Worm (Caenorhabditis elegans) whole organism, L4 larva: Measurements from ENCODE around the gene ddx-23.

Experiments
- F26F4.8 ChIP-seq: fragments of 200-800 bp; sonication (Bioruptor generic); conservative IDR thresholded peaks from 2 replicates; pipeline ENCODE4 v1.3.6; 2022; ENCODE audit warnings: missing genetic modification characterization, missing compliant biosample characterization
- ZK337.2 ChIP-seq: fragments of 200-800 bp; sonication (Bioruptor generic); IDR thresholded peaks from 2 replicates; pipeline ENCODE4 v1.3.6; 2022; ENCODE audit warnings: missing genetic modification reagents, missing genetic modification characterization, missing compliant biosample characterization
- aha-1 ChIP-seq: fragments of 150-350 bp; peaks from one replicate; lab custom pipeline; 2014; ENCODE audit warnings: missing biosample characterization, missing genetic modification characterization
- aly-2 ChIP-seq: sonication (generic microtip); optimal IDR thresholded peaks from 2 replicates; lab custom pipeline; 2018; ENCODE audit warnings: missing biosample characterization, missing genetic modification characterization
- ceh-20 ChIP-seq: fragments of 200-800 bp; sonication (Bioruptor generic); IDR thresholded peaks from 2 replicates; pipeline ENCODE4 v1.3.6; 2022; ENCODE audit warnings: missing genetic modification reagents, missing genetic modification characterization, missing compliant biosample characterization
- ceh-28 ChIP-seq: fragments of 150-350 bp; optimal IDR thresholded peaks from 2 replicates; lab custom pipeline; 2014; ENCODE audit warnings: missing biosample characterization, missing genetic modification reagents, missing genetic modification characterization
- ceh-32 ChIP-seq: sonication (generic microtip); optimal IDR thresholded peaks from 2 replicates; lab custom pipeline; 2016; ENCODE audit warnings: mild to moderate bottlenecking, missing genetic modification characterization, missing compliant biosample characterization; ENCODE audit not compliant: poor library complexity
- daf-16 ChIP-seq, 3 experiments: sonication (generic microtip); optimal IDR thresholded peaks; 2 replicates each; lab custom pipeline; 2016 to 2017; ENCODE audit warnings: missing genetic modification characterization in 3 of 3, missing genetic modification reagents in 3 of 3, mild to moderate bottlenecking in 2 of 3, missing compliant biosample characterization in 2 of 3, missing biosample characterization in 1 of 3, moderate library complexity in 1 of 3
- daf-19 ChIP-seq: fragments of 200-800 bp; sonication (Bioruptor generic); conservative IDR thresholded peaks from 2 replicates; pipeline ENCODE4 v1.3.6; 2022; ENCODE audit warnings: missing genetic modification characterization, missing compliant biosample characterization
- dmd-6 ChIP-seq: fragments of 200-800 bp; sonication (Bioruptor generic); IDR thresholded peaks from 2 replicates; pipeline ENCODE4 v1.3.6; 2022; ENCODE audit warnings: missing genetic modification reagents, missing genetic modification characterization, missing compliant biosample characterization
- duxl-1 ChIP-seq: sonication (generic microtip); optimal IDR thresholded peaks from 2 replicates; lab custom pipeline; 2016; ENCODE audit warnings: mild to moderate bottlenecking, missing genetic modification characterization, moderate library complexity, missing compliant biosample characterization; ENCODE audit not compliant: poor library complexity
- dve-1 ChIP-seq: sonication (generic microtip); optimal IDR thresholded peaks from 2 replicates; lab custom pipeline; 2017; ENCODE audit warnings: antibody characterized with exemption, mild to moderate bottlenecking, missing genetic modification characterization, missing compliant biosample characterization; ENCODE audit not compliant: insufficient read depth
- fos-1 ChIP-seq: fragments of 150-350 bp; optimal IDR thresholded peaks from 2 replicates; lab custom pipeline; 2014; ENCODE audit warnings: missing biosample characterization, missing genetic modification characterization
- hlh-11 ChIP-seq: fragments of 200-800 bp; sonication (Bioruptor generic); optimal IDR thresholded peaks from 2 replicates; lab custom pipeline; 2018; ENCODE audit warnings: mild to moderate bottlenecking, missing genetic modification characterization, missing compliant biosample characterization
- hlh-30 ChIP-seq: sonication (generic microtip); optimal IDR thresholded peaks from 2 replicates; lab custom pipeline; 2017; ENCODE audit warnings: antibody characterized with exemption, mild to moderate bottlenecking, missing genetic modification characterization, missing compliant biosample characterization; ENCODE audit not compliant: insufficient read depth
- hmg-1.1 ChIP-seq: fragments of 200-800 bp; sonication (Bioruptor generic); IDR thresholded peaks from 2 replicates; pipeline ENCODE4 v1.3.6; 2022; ENCODE audit warnings: missing genetic modification reagents, missing genetic modification characterization, missing compliant biosample characterization
- lin-29 ChIP-seq: fragments of 200-800 bp; sonication (Bioruptor generic); IDR thresholded peaks from 2 replicates; pipeline ENCODE4 v1.3.6; 2022; ENCODE audit warnings: missing genetic modification reagents, missing genetic modification characterization, missing compliant biosample characterization
- lin-38 ChIP-seq: fragments of 200-800 bp; sonication (Bioruptor generic); IDR thresholded peaks from 2 replicates; pipeline ENCODE4 v1.3.6; 2022; ENCODE audit warnings: missing genetic modification reagents, missing genetic modification characterization, missing compliant biosample characterization
- lsy-2 ChIP-seq, 2 experiments: fragments of 150-350 bp in 1 of 2; sonication (generic microtip) in 1 of 2; optimal IDR thresholded peaks; 2 replicates each; lab custom pipeline; 2014 to 2017; ENCODE audit warnings: missing biosample characterization in 2 of 2, missing genetic modification characterization in 2 of 2
- mdl-1 ChIP-seq, 2 experiments: fragments of 150-350 bp in 1 of 2; sonication (generic microtip) in 1 of 2; optimal IDR thresholded peaks; 2 replicates each; lab custom pipeline; 2014 to 2017; ENCODE audit warnings: missing biosample characterization in 2 of 2, missing genetic modification characterization in 2 of 2
- mes-2 ChIP-seq: sonication (generic microtip); optimal IDR thresholded peaks from 2 replicates; lab custom pipeline; 2016; ENCODE audit warnings: missing genotype, mild to moderate bottlenecking, missing genetic modification characterization, missing compliant biosample characterization; ENCODE audit not compliant: poor library complexity, severe bottlenecking
- mxl-3 ChIP-seq: fragments of 200-800 bp; sonication (Bioruptor generic); optimal IDR thresholded peaks from 2 replicates; lab custom pipeline; 2018; ENCODE audit warnings: mild to moderate bottlenecking, missing genetic modification characterization, missing compliant biosample characterization
- nhr-102 ChIP-seq: sonication (generic microtip); optimal IDR thresholded peaks from 2 replicates; lab custom pipeline; 2016; ENCODE audit warnings: mild to moderate bottlenecking, missing genetic modification characterization, moderate library complexity, missing compliant biosample characterization
- nhr-111 ChIP-seq: fragments of 200-800 bp; sonication (Bioruptor generic); optimal IDR thresholded peaks from 2 replicates; lab custom pipeline; 2018; ENCODE audit warnings: mild to moderate bottlenecking, missing genetic modification characterization, missing compliant biosample characterization
- nhr-25 ChIP-seq: sonication (generic microtip); optimal IDR thresholded peaks from 2 replicates; lab custom pipeline; 2017; ENCODE audit warnings: missing genetic modification characterization, mild to moderate bottlenecking, missing compliant biosample characterization, antibody characterized with exemption, moderate library complexity, borderline replicate concordance; ENCODE audit not compliant: insufficient read depth
- nhr-28 ChIP-seq: fragments of 150-350 bp; optimal IDR thresholded peaks from 2 replicates; lab custom pipeline; 2014; ENCODE audit warnings: missing biosample characterization, missing genetic modification characterization
- nhr-48 ChIP-seq: sonication (generic microtip); optimal IDR thresholded peaks from 2 replicates; lab custom pipeline; 2016; ENCODE audit warnings: mild to moderate bottlenecking, missing genetic modification characterization, missing compliant biosample characterization
- saeg-2 ChIP-seq: fragments of 200-800 bp; sonication (Bioruptor generic); IDR thresholded peaks from 2 replicates; pipeline ENCODE4 v1.3.6; 2022; ENCODE audit warnings: missing genetic modification reagents, missing genetic modification characterization, missing compliant biosample characterization
- spr-1 ChIP-seq: sonication (generic microtip); optimal IDR thresholded peaks from 2 replicates; lab custom pipeline; 2016; ENCODE audit warnings: mild to moderate bottlenecking, missing genetic modification characterization, missing compliant biosample characterization
- tag-97 ChIP-seq: fragments of 200-800 bp; sonication (Bioruptor generic); IDR thresholded peaks from 2 replicates; pipeline ENCODE4 v1.3.6; 2022; ENCODE audit warnings: missing genetic modification characterization, missing compliant biosample characterization
- unc-62 ChIP-seq, 3 experiments: fragments of 150-350 bp in 1 of 3; sonication (generic microtip); optimal IDR thresholded peaks in 2 of 3; peaks in 1 of 3; 1 replicate in 1 of 3; 2 replicates in 2 of 3; lab custom pipeline; 2014 to 2017; ENCODE audit warnings: missing biosample characterization in 3 of 3, missing genetic modification characterization in 3 of 3, missing genetic modification reagents in 3 of 3, missing genotype in 1 of 3
- zfp-2 ChIP-seq: sonication (generic microtip); optimal IDR thresholded peaks from 2 replicates; lab custom pipeline; 2016; ENCODE audit warnings: mild to moderate bottlenecking, missing genetic modification characterization, missing compliant biosample characterization

ddx-23 gene

DNA sequence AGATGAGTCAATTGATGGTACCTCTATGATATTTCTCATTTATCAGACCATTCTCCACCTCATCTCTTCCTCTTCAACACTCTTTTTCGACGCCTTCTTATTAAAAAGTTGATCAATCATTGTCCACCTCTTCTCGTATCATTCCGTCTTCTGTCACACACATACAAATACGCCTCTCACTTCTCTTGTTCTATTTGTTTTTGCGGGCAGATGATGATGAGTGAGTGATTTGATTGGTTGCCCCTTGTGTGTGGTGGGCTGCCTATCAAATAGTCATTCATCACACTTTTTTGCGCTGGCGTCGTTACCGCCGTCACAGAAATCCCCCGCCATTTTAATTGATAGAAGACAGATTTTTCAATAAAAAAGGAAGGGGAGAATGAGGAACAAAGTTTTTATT lies 40.4 kb downstream of the ddx-23 start:
- TF ChIP-seq ceh-32, result no peak
- TF ChIP-seq nhr-102 (tag; lab: Kevin White, UChicago), result no peak
- TF ChIP-seq nhr-111 (GFP tag; lab: Kevin White, UChicago), result no peak
- no peak for TF ChIP-seq F26F4.8 (GFP tag; lab: Robert Waterston, UW)
- TF ChIP-seq lin-38, result no peak
- no peak for TF ChIP-seq aly-2 (tag; lab: Kevin White, UChicago)
- TF ChIP-seq hlh-11 (tag; lab: Kevin White, UChicago), result peak; percentile 73
- TF ChIP-seq spr-1, result no peak
- TF ChIP-seq saeg-2 (GFP tag; lab: Robert Waterston, UW), result no peak
- peak; percentile 45 for TF ChIP-seq dmd-6 (GFP tag; lab: Robert Waterston, UW)
- TF ChIP-seq aha-1 (tag; lab: Kevin White, UChicago), result peak; percentile 9
- TF ChIP-seq unc-62 (GFP tag; optimal IDR thresholded peaks at IDR 0.05 in 1 of 2; lab: Kevin White, UChicago), result peak in 1 of 2 experiments; percentile 60
- no peak for TF ChIP-seq unc-62 (tag; optimal IDR thresholded peaks at IDR 0.05; lab: Kevin White, UChicago)
- peak in 1 of 2 experiments; percentile 25 for TF ChIP-seq mdl-1 (tag; optimal IDR thresholded peaks at IDR 0.05; lab: Kevin White, UChicago)
- no peak for TF ChIP-seq zfp-2
- peak; percentile 65; the same call in 1 of the 2 replicates for TF ChIP-seq ceh-20 (GFP tag; lab: Robert Waterston, UW)
- TF ChIP-seq fos-1 (tag; lab: Kevin White, UChicago), result no peak
- peak; percentile 17 for TF ChIP-seq dve-1 (tag; lab: Kevin White, UChicago)
- no peak for TF ChIP-seq nhr-48 (tag; lab: Kevin White, UChicago)
- peak; percentile 74 for TF ChIP-seq hlh-30
- peak; percentile 63 for TF ChIP-seq mxl-3 (GFP tag; lab: Kevin White, UChicago)
- peak; percentile 61 for TF ChIP-seq nhr-28 (tag; lab: Kevin White, UChicago)

DNA sequence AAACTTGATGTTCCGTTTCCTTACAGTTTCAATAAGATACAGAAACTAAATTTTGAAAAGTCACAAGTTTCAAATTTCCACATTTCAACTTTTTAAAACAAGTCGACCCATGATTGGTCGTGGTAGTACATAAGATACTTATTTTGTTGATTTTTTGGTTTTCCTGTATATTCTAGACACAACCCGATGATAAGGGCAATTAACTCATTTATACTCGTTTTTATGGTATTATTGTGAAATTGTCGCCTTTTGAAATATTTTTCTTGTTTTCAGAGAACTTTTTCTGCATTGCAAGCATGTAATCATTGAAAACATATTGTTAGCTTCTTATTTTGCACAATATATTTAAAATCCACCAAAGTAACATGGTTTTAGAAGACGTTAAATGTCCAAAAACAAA lies 41.1 kb downstream of the ddx-23 start:
- TF ChIP-seq unc-62 (GFP tag; optimal IDR thresholded peaks at IDR 0.05 in 1 of 2; lab: Kevin White, UChicago) (peak in 1 of 2 experiments; percentile 1), unc-62 (tag; optimal IDR thresholded peaks at IDR 0.05; lab: Kevin White, UChicago) (no peak), daf-16 (GFP tag; optimal IDR thresholded peaks at IDR 0.05; lab: Kevin White, UChicago) (no peak), daf-16 (tag; optimal IDR thresholded peaks at IDR 0.05; lab: Kevin White, UChicago) (peak; percentile 63), nhr-48 (tag; lab: Kevin White, UChicago) (no peak)

DNA sequence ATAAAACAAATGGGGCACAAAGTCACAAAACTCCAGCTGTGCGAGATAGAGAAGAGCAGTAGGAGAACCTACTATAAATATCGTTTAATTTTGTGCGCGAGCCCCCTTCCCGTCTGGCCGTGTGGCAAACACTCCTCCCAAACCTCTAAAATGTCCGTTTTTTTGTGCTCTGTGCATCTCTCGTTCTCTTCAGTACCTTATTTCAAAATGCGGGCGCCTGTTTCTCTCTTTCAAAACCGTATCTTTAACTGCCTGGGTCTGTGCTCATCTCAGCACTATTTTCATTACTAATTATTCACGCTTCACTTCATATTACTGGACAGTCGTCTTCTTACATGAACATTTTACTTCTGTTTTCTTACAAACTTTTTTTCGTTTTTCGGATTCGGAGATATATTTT lies 43.1 kb downstream of the ddx-23 start:
- TF ChIP-seq daf-19 (GFP tag; lab: Robert Waterston, UW) (no peak), lsy-2 (tag; optimal IDR thresholded peaks at IDR 0.05; lab: Kevin White, UChicago) (no peak), dve-1 (tag; lab: Kevin White, UChicago) (peak; percentile 9), lin-29 (GFP tag; lab: Robert Waterston, UW) (no peak), hmg-1.1 (GFP tag; lab: Robert Waterston, UW) (no peak), aha-1 (tag; lab: Kevin White, UChicago) (peak; percentile 34), daf-16 (GFP tag; optimal IDR thresholded peaks at IDR 0.05; lab: Kevin White, UChicago) (no peak), daf-16 (tag; optimal IDR thresholded peaks at IDR 0.05; lab: Kevin White, UChicago) (peak; percentile 21), hlh-11 (tag; lab: Kevin White, UChicago) (peak; percentile 25), ZK337.2 (no peak), duxl-1 (tag; lab: Kevin White, UChicago) (no peak), ceh-28 (tag; lab: Kevin White, UChicago) (no peak), mes-2 (tag; lab: Kevin White, UChicago) (peak; percentile 27), tag-97 (GFP tag; lab: Robert Waterston, UW) (no peak), nhr-25 (no peak), spr-1 (no peak), dmd-6 (GFP tag; lab: Robert Waterston, UW) (peak; percentile 8; the same call in 1 of the 2 replicates), nhr-28 (tag; lab: Kevin White, UChicago) (peak; percentile 24)
